Worm (Caenorhabditis elegans): ENCODE measurements around the gene sec-15.

sec-15 gene

ce11 chrX:8835405-8835804 lies at the start of gene sec-15:
sec-15 (minus strand) TSS chrX:8835715.
- TF ChIP-seq ces-1 (GFP tag; optimal IDR thresholded peaks at IDR 0.05) (no peak), irx-1 (tag; optimal IDR thresholded peaks at IDR 0.05) (no peak), snpc-4 (tag; optimal IDR thresholded peaks at IDR 0.05) (no peak), unc-86 (tag; optimal IDR thresholded peaks at IDR 0.05) (no peak), lin-14 (GFP tag; optimal IDR thresholded peaks at IDR 0.05) (no peak), egl-27 (tag; optimal IDR thresholded peaks at IDR 0.05) (no peak), vab-15 (tag; optimal IDR thresholded peaks at IDR 0.05) (no peak), ama-1 (optimal IDR thresholded peaks at IDR 0.05) (no peak), fkh-4 (tag; optimal IDR thresholded peaks at IDR 0.05; ENCODE audit: borderline replicate concordance) (no peak), nhr-84 (tag; optimal IDR thresholded peaks at IDR 0.05) (no peak), snu-23 (GFP tag; optimal IDR thresholded peaks at IDR 0.05) (no peak), isw-1 (GFP tag; IDR thresholded peaks at IDR 0.05) (no peak)

- TF ChIP-seq nhr-47 (tag; optimal IDR thresholded peaks at IDR 0.05) (no peak), sox-4 (tag; optimal IDR thresholded peaks at IDR 0.05) (no peak), blmp-1 (tag; optimal IDR thresholded peaks at IDR 0.05) (peak; percentile 76), nhr-85 (tag) (peak; percentile 88), nhr-19 (GFP tag; conservative IDR thresholded peaks at IDR 0.05) (no peak), snpc-4 (tag; optimal IDR thresholded peaks at IDR 0.05) (no peak), unc-98 (GFP tag; IDR thresholded peaks at IDR 0.05) (no peak), nhr-12 (tag; optimal IDR thresholded peaks at IDR 0.05) (no peak), ztf-11 (tag; optimal IDR thresholded peaks at IDR 0.05) (no peak), sptf-1 (tag; optimal IDR thresholded peaks at IDR 0.05) (no peak), ztf-4 (tag; optimal IDR thresholded peaks at IDR 0.05) (no peak), nhr-237 (tag; optimal IDR thresholded peaks at IDR 0.05) (no peak), elt-2 (tag; optimal IDR thresholded peaks at IDR 0.05) (no peak), rnt-1 (tag; optimal IDR thresholded peaks at IDR 0.05) (no peak), snu-23 (GFP tag; optimal IDR thresholded peaks at IDR 0.05) (no peak), swsn-7 (tag; optimal IDR thresholded peaks at IDR 0.05) (no peak), unc-86 (tag; optimal IDR thresholded peaks at IDR 0.05) (no peak), mef-2 (tag; optimal IDR thresholded peaks at IDR 0.05) (no peak), lin-13 (GFP tag; optimal IDR thresholded peaks at IDR 0.05) (no peak), pax-3 (tag; optimal IDR thresholded peaks at IDR 0.05) (no peak), skn-1 (tag; optimal IDR thresholded peaks at IDR 0.05) (no peak), elt-3 (tag; optimal IDR thresholded peaks at IDR 0.05) (no peak), vab-15 (tag; optimal IDR thresholded peaks at IDR 0.05) (no peak), dsc-1 (tag; optimal IDR thresholded peaks at IDR 0.05) (no peak), lin-14 (GFP tag; optimal IDR thresholded peaks at IDR 0.05) (peak; percentile 10)
Observed at ce11 chrX:8882162-8882561, 46.6 kb upstream of the sec-15 start.

- no peak for TF ChIP-seq dpl-1 (GFP tag; optimal IDR thresholded peaks at IDR 0.05)
- no peak for TF ChIP-seq ceh-8 (GFP tag; optimal IDR thresholded peaks at IDR 0.05)
Observed at ce11 chrX:8879349-8879748, 43.8 kb upstream of the sec-15 start, which contains the start of gene C06E2.2. C06E2.2 (plus strand) TSS chrX:8879649.

- TF ChIP-seq ceh-8 (GFP tag; optimal IDR thresholded peaks at IDR 0.05) (no peak), nhr-76 (tag; optimal IDR thresholded peaks at IDR 0.05) (no peak), F16B12.6 (tag; optimal IDR thresholded peaks at IDR 0.05) (no peak), nhr-85 (tag) (peak; percentile 72), mab-9 (GFP tag; IDR thresholded peaks at IDR 0.05) (no peak)
Observed at ce11 chrX:8878709-8879108, 43.2 kb upstream of the sec-15 start.

- TF ChIP-seq dsc-1 (tag; optimal IDR thresholded peaks at IDR 0.05) (no peak), snu-23 (GFP tag; optimal IDR thresholded peaks at IDR 0.05) (peak; percentile 23), efl-1 (optimal IDR thresholded peaks at IDR 0.05) (no peak), efl-1 (GFP tag; optimal IDR thresholded peaks at IDR 0.05 in 1 of 2) (peak in 1 of 2 experiments; percentile 86), lin-39 (tag; optimal IDR thresholded peaks at IDR 0.05) (no peak), lin-35 (GFP tag; optimal IDR thresholded peaks at IDR 0.05) (peak in 1 of 2 experiments; percentile 17), nhr-20 (tag; optimal IDR thresholded peaks at IDR 0.05) (peak; percentile 26)
Observed at ce11 chrX:8877162-8877561, 41.6 kb upstream of the sec-15 start.

All from whole organism, L1 larva.